Worm (Caenorhabditis elegans) whole organism, early embryonic: Measurements from ENCODE around the gene rod-1.

Experiments used
- B0310.2 ChIP-seq: sonication (generic microtip); optimal IDR thresholded peaks from 2 replicates; lab custom pipeline; 2016; ENCODE audit warnings: mild to moderate bottlenecking, missing genetic modification characterization, missing compliant biosample characterization
- F13C5.2 ChIP-seq: sonication (generic microtip); optimal IDR thresholded peaks from 2 replicates; lab custom pipeline; 2017; ENCODE audit warnings: mild to moderate bottlenecking, missing genetic modification characterization, inconsistent platforms, missing compliant biosample characterization
- aly-1 ChIP-seq: sonication (generic microtip); optimal IDR thresholded peaks from 2 replicates; lab custom pipeline; 2016; ENCODE audit warnings: missing genetic modification characterization, missing compliant biosample characterization
- ama-1 ChIP-seq: fragments of 150-350 bp; optimal IDR thresholded peaks from 2 replicates; lab custom pipeline; 2014
- ceh-13 ChIP-seq: fragments of 200-800 bp; sonication (Bioruptor generic); optimal IDR thresholded peaks from 2 replicates; lab custom pipeline; 2018; ENCODE audit warnings: mild to moderate bottlenecking, missing genetic modification characterization, missing compliant biosample characterization
- ceh-36 ChIP-seq: sonication (generic microtip); optimal IDR thresholded peaks from 2 replicates; lab custom pipeline; 2016; ENCODE audit warnings: missing genetic modification characterization, inconsistent platforms, missing compliant biosample characterization
- ets-7 ChIP-seq: sonication (generic microtip); optimal IDR thresholded peaks from 2 replicates; lab custom pipeline; 2016; ENCODE audit warnings: missing genotype, missing genetic modification characterization, missing compliant biosample characterization
- flt-1 ChIP-seq: fragments of 200-800 bp; sonication (Bioruptor generic); IDR thresholded peaks from 2 replicates; pipeline ENCODE4 v1.3.6; 2022; ENCODE audit warnings: missing genetic modification characterization, missing compliant biosample characterization
- hmbx-1 ChIP-seq: sonication (generic microtip); optimal IDR thresholded peaks from 2 replicates; lab custom pipeline; 2016; ENCODE audit warnings: mild to moderate bottlenecking, missing genetic modification characterization, missing compliant biosample characterization
- hmg-4 ChIP-seq: fragments of 200-800 bp; sonication (Bioruptor generic); optimal IDR thresholded peaks from 2 replicates; lab custom pipeline; 2018; ENCODE audit warnings: mild to moderate bottlenecking, missing genetic modification characterization, missing compliant biosample characterization
- hnd-1 ChIP-seq: sonication (generic microtip); optimal IDR thresholded peaks from 2 replicates; lab custom pipeline; 2016; ENCODE audit warnings: missing genetic modification characterization, missing compliant biosample characterization
- pes-1 ChIP-seq: fragments of 200-800 bp; sonication (Bioruptor generic); IDR thresholded peaks from 2 replicates; pipeline ENCODE4 v1.3.6; 2022; ENCODE audit warnings: missing genetic modification reagents, missing genetic modification characterization, missing compliant biosample characterization
- scrt-1 ChIP-seq: fragments of 200-800 bp; sonication (Bioruptor generic); IDR thresholded peaks from 2 replicates; pipeline ENCODE4 v1.3.6; 2022; ENCODE audit warnings: missing genetic modification characterization, missing compliant biosample characterization
- sea-1 ChIP-seq: fragments of 200-800 bp; sonication (Bioruptor generic); conservative IDR thresholded peaks from 2 replicates; pipeline ENCODE4 v1.3.6; 2022; ENCODE audit warnings: missing genetic modification characterization, missing compliant biosample characterization
- tbx-11 ChIP-seq: fragments of 200-800 bp; sonication (Bioruptor generic); IDR thresholded peaks from 2 replicates; pipeline ENCODE4 v1.3.6; 2022; ENCODE audit warnings: missing genetic modification characterization, missing compliant biosample characterization
- tbx-37 ChIP-seq: fragments of 200-800 bp; sonication (Bioruptor generic); conservative IDR thresholded peaks from 2 replicates; pipeline ENCODE4 v1.3.6; 2022; ENCODE audit warnings: missing genetic modification reagents, missing genetic modification characterization, missing compliant biosample characterization
- tra-4 ChIP-seq: sonication (generic microtip); optimal IDR thresholded peaks from 2 replicates; lab custom pipeline; 2017; ENCODE audit warnings: missing genetic modification characterization, missing compliant biosample characterization

rod-1 gene

DNA sequence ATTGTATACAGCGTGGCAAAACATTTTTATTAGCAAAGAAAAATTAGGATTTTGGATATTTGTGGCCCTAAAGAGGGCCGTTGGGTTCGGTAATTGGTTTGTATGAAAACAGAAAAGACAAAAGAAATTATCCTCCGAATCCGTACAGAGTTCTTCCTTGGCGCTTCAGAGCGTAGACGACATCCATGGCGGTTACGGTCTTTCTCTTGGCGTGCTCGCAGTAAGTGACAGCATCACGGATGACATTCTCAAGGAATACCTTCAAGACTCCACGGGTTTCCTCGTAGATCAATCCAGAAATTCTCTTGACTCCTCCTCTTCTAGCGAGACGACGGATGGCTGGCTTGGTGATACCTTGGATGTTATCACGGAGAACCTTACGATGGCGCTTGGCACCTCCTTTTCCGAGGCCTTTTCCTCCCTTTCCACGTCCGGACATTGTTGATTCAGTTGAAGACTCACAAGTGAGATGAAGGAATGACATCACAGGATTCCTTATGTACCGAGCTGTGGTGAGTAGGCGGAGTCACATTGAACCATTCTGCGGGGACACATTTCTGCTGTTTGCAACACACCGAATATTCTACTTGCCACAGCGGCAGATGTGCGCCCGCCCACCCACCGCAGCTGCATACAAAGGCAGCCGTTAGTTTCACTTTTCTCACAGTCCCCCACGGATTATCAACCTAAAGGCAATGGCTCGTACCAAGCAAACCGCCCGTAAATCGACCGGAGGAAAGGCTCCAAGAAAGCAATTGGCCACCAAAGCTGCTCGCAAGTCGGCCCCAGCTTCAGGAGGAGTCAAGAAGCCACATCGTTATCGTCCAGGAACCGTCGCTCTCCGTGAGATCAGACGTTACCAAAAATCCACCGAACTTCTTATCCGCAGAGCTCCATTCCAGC is 9.6 kb downstream of the rod-1 start, which contains the start of the genes his-60 and his-59:
his-60 (minus strand) TSS at position 439 of the 903 bp plus-strand sequence.
his-59 (plus strand) TSS at position 696 of the 903 bp plus-strand sequence.
- no peak for TF ChIP-seq tbx-37 (GFP tag; lab: Robert Waterston, UW)
- peak; percentile 77 for TF ChIP-seq ceh-36 (tag; lab: Kevin White, UChicago)
- TF ChIP-seq tbx-11 (GFP tag; lab: Robert Waterston, UW) = no peak; the same call in 1 of the 2 replicates
- 0 out of 2 replicates have a peak, but pooled peaks have one; percentile 45 for TF ChIP-seq scrt-1 (GFP tag; lab: Robert Waterston, UW)
- peak; percentile 58 for TF ChIP-seq flt-1
- TF ChIP-seq hmbx-1 (tag; lab: Kevin White, UChicago) = peak; percentile 70
- TF ChIP-seq pes-1 (GFP tag; lab: Robert Waterston, UW) = peak; percentile 84
- peak; percentile 45 for TF ChIP-seq ceh-13 (GFP tag; lab: Kevin White, UChicago)
- TF ChIP-seq tra-4 (tag; lab: Kevin White, UChicago) = peak; percentile 76
- peak; percentile 56 for TF ChIP-seq hmg-4 (GFP tag; lab: Kevin White, UChicago)
- TF ChIP-seq B0310.2 (tag; lab: Kevin White, UChicago) = peak; percentile 67
- peak; percentile 79 for TF ChIP-seq sea-1
- peak; percentile 47 for TF ChIP-seq F13C5.2 (tag; lab: Kevin White, UChicago)
- TF ChIP-seq hnd-1 (tag; lab: Kevin White, UChicago) = no peak
- TF ChIP-seq aly-1 (tag; lab: Kevin White, UChicago) = peak; percentile 98
- peak; percentile 98 for TF ChIP-seq ama-1 (lab: Kevin White, UChicago)
- no peak for TF ChIP-seq ets-7 (tag; lab: Kevin White, UChicago)

DNA sequence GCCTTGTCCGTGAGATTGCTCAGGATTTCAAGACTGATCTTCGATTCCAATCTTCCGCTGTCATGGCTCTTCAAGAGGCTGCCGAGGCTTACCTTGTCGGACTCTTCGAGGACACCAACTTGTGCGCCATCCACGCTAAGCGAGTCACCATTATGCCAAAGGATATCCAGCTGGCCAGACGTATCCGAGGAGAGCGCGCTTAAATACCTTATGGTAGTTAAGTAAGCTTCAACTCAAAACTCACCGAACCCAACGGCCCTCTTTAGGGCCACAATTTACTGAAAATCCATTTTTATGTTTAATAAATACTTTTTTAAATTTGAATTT is 10.2 kb downstream of the rod-1 start:
- TF ChIP-seq aly-1 (tag; lab: Kevin White, UChicago) = peak; percentile 99
- TF ChIP-seq ama-1 (lab: Kevin White, UChicago) = peak; percentile 93
- TF ChIP-seq pes-1 (GFP tag; lab: Robert Waterston, UW) = peak; percentile 56; the same call in 1 of the 2 replicates
- peak; percentile 23; the same call in 1 of the 2 replicates for TF ChIP-seq tbx-11 (GFP tag; lab: Robert Waterston, UW)
- TF ChIP-seq ets-7 (tag; lab: Kevin White, UChicago) = no peak
- no peak; the same call in 1 of the 2 replicates for TF ChIP-seq flt-1

DNA sequence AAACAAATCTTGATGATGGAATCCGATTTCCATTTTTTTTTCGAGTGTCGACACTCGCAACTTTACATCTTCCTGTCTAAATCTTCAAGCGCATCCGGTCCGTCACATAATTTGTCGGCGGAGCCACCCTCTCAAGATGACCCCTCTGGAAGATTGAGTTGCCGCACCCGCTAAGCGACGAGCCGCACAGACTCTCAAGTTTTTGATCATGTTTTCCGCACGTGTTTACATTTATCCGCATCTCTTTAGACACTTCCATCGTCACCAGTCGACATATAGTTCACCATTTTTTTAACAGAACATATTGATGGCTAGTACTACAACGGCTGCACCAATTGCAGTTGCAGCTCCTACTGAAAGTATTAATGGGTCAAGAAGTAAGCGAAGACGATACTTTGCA is 13.2 kb downstream of the rod-1 start, which contains the start of gene F55G1.1:
F55G1.1 (plus strand) TSS at position 301 of the 400 bp plus-strand sequence.
- TF ChIP-seq hnd-1 (tag; lab: Kevin White, UChicago) (no peak), ama-1 (lab: Kevin White, UChicago) (no peak), ceh-36 (tag; lab: Kevin White, UChicago) (no peak), tbx-37 (GFP tag; lab: Robert Waterston, UW) (no peak), tra-4 (tag; lab: Kevin White, UChicago) (no peak), tbx-11 (GFP tag; lab: Robert Waterston, UW) (no peak), B0310.2 (tag; lab: Kevin White, UChicago) (no peak), hmg-4 (GFP tag; lab: Kevin White, UChicago) (no peak)

DNA sequence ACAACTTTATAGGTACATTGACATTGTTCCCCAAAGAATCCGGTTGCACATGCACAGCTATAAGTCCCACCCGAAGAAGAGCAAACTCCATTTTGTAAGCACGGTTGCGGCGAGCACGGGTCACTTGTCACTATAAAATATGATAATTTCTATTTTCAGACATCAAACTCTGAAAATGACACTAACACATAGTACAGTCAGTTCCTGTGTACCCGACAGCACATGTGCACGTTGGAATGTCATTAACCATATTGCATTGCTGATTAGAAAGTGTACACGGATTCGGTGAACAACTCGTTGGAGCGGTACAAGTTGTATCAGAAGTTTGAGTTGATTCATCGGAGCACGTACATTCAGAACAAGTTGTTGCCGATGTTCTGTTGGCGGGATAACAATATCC is 19.0 kb downstream of the rod-1 start:
- TF ChIP-seq ceh-36 (tag; lab: Kevin White, UChicago) (no peak), sea-1 (no peak), scrt-1 (GFP tag; lab: Robert Waterston, UW) (no peak), flt-1 (no peak), hmbx-1 (tag; lab: Kevin White, UChicago) (no peak), tbx-11 (GFP tag; lab: Robert Waterston, UW) (no peak), tra-4 (tag; lab: Kevin White, UChicago) (no peak), ets-7 (tag; lab: Kevin White, UChicago) (no peak), F13C5.2 (tag; lab: Kevin White, UChicago) (no peak), ama-1 (lab: Kevin White, UChicago) (no peak), tbx-37 (GFP tag; lab: Robert Waterston, UW) (no peak), B0310.2 (tag; lab: Kevin White, UChicago) (no peak), hnd-1 (tag; lab: Kevin White, UChicago) (no peak), aly-1 (tag; lab: Kevin White, UChicago) (no peak), pes-1 (GFP tag; lab: Robert Waterston, UW) (no peak), hmg-4 (GFP tag; lab: Kevin White, UChicago) (no peak), ceh-13 (GFP tag; lab: Kevin White, UChicago) (no peak)

DNA sequence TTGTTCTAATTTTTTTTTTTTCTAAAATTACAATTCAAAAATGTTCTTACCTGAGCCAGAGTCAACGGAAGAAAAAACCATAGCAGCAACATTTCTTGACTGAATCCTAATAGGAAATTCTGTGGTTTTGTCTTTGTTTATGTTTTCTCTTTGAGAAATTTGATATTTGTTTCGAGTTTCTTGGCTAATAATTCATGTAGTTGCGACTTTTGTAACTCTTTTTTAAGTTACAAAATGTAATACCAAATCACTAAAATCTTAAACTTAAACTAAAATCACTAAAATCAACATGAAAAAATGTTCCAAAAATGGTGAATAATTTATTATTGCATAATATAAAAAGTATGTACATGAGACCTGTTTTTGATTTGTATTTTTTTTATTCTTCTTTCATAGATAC is 19.5 kb downstream of the rod-1 start, which contains the start of gene egas-4:
egas-4 (minus strand) TSS at position 101 of the 400 bp plus-strand sequence.
- no peak for TF ChIP-seq pes-1 (GFP tag; lab: Robert Waterston, UW)
- TF ChIP-seq tra-4 (tag; lab: Kevin White, UChicago) = no peak

DNA sequence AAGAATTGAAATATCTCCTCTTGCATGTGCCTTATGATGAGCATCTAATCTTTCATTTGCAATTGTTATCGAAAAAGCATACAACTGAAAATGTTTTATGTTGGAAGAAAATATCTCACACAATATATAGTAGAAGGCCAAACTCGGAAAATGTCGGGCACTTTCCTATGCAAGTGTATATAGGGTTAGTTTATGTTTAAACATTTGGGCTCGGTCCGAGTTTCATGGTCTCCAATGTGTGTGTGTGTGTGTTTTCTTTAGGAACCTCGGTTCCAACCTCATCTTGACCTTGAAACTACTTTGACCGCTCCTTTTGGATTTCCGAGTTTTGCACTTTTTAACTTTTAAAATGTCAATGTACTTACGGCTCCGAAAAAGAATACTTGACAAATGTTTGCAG is 21.1 kb downstream of the rod-1 start:
- no peak for TF ChIP-seq tbx-37 (GFP tag; lab: Robert Waterston, UW)
- no peak for TF ChIP-seq ceh-36 (tag; lab: Kevin White, UChicago)
- TF ChIP-seq hmbx-1 (tag; lab: Kevin White, UChicago) = no peak
- no peak for TF ChIP-seq sea-1
- no peak for TF ChIP-seq ets-7 (tag; lab: Kevin White, UChicago)
- no peak for TF ChIP-seq ama-1 (lab: Kevin White, UChicago)
- TF ChIP-seq ceh-13 (GFP tag; lab: Kevin White, UChicago) = no peak
- TF ChIP-seq B0310.2 (tag; lab: Kevin White, UChicago) = no peak
- no peak for TF ChIP-seq hmg-4 (GFP tag; lab: Kevin White, UChicago)

DNA sequence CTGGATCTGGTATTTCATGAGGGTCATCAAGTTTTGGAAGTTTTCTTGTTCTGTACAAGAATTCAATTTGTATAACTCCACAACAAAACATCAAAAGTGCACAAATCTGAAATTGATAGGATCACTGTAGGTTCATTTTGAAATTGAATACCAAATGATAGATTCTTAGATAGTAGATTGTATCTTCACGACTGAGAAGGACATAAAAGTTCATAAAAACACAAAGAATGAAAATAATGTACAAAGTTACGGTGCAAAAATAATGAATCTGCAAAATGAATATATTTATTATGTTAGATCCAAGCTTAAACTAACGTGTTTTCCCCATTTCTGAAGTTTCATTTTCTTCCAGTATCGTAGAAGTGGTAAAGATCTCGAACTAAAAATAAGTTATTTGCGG is 22.7 kb downstream of the rod-1 start:
- no peak for TF ChIP-seq hnd-1 (tag; lab: Kevin White, UChicago)
- TF ChIP-seq aly-1 (tag; lab: Kevin White, UChicago) = no peak
- no peak for TF ChIP-seq hmbx-1 (tag; lab: Kevin White, UChicago)
- no peak for TF ChIP-seq F13C5.2 (tag; lab: Kevin White, UChicago)
- no peak for TF ChIP-seq tbx-11 (GFP tag; lab: Robert Waterston, UW)
- TF ChIP-seq flt-1 = no peak
- no peak for TF ChIP-seq scrt-1 (GFP tag; lab: Robert Waterston, UW)
- TF ChIP-seq B0310.2 (tag; lab: Kevin White, UChicago) = no peak
- no peak for TF ChIP-seq ceh-36 (tag; lab: Kevin White, UChicago)
- no peak for TF ChIP-seq sea-1
- TF ChIP-seq ceh-13 (GFP tag; lab: Kevin White, UChicago) = no peak
- no peak for TF ChIP-seq ets-7 (tag; lab: Kevin White, UChicago)
- TF ChIP-seq tbx-37 (GFP tag; lab: Robert Waterston, UW) = no peak
- TF ChIP-seq pes-1 (GFP tag; lab: Robert Waterston, UW) = no peak
- TF ChIP-seq hmg-4 (GFP tag; lab: Kevin White, UChicago) = no peak
- no peak for TF ChIP-seq tra-4 (tag; lab: Kevin White, UChicago)
